Fruit fly (Drosophila melanogaster): ENCODE measurements around the gene CG15152.

DNA sequence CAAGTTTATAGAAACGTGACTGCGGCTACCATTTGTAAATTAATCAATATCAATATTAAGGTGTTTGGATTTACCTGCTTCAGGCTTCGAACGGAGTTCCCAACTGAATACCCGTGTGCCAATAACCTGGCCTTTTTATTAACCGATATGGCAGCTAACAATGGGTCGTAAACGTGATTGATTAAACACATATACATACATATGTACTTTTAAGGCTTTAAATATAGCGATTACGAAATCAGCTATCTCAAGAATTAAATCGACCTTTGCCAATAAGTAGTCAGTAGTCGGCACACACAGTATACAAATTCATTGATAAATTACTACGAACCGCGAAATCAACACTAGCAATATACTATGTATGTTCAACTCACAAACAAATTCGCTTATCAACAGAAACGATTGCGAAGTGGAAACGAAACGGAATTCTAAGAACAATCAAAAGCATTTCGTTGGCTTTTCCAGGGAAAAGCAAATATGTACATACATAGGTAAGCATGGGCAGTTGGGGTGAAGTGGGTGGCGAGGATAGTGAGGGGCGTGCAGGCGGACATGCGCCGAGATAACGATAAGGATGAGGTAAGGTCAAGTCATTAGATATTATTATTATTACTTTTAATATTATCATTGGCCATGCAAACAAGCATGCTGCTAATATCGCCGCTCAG is 34.3 kb downstream of the CG15152 start:
- TF ChIP-seq insv (optimal IDR thresholded peaks at IDR 0.05), result no peak
- TF ChIP-seq h (optimal IDR thresholded peaks at IDR 0.05), result no peak

Data from Kc167 (cell line).